Worm (Caenorhabditis elegans) whole organism, young adult: ENCODE data around the gene str-146.

ENCODE experiments used
- B0336.3 ChIP-seq: fragments of 200-800 bp; sonication (Bioruptor generic); IDR thresholded peaks from 2 replicates; pipeline ENCODE4 v1.3.6; 2022; ENCODE audit warnings: missing genetic modification characterization, missing compliant biosample characterization
- F23B12.7 ChIP-seq: sonication (generic microtip); optimal IDR thresholded peaks from 2 replicates; lab custom pipeline; 2017; ENCODE audit warnings: missing genetic modification characterization, mild to moderate bottlenecking, missing compliant biosample characterization, antibody characterized with exemption, moderate library complexity; ENCODE audit not compliant: insufficient read depth
- F55B11.4 ChIP-seq: sonication (generic microtip); optimal IDR thresholded peaks from 2 replicates; lab custom pipeline; 2016; ENCODE audit warnings: missing compliant biosample characterization, missing genetic modification characterization, borderline replicate concordance; ENCODE audit not compliant: insufficient read depth
- F57A8.1 ChIP-seq: fragments of 200-800 bp; sonication (Bioruptor generic); optimal IDR thresholded peaks from 2 replicates; lab custom pipeline; 2018; ENCODE audit warnings: mild to moderate bottlenecking, missing genetic modification characterization, moderate library complexity, missing compliant biosample characterization
- K12H6.12 ChIP-seq: fragments of 200-800 bp; sonication (Bioruptor generic); optimal IDR thresholded peaks from 2 replicates; lab custom pipeline; 2018; ENCODE audit warnings: mild to moderate bottlenecking, missing genetic modification characterization, missing compliant biosample characterization
- Y56A3A.18 ChIP-seq: fragments of 200-800 bp; sonication (Bioruptor generic); IDR thresholded peaks from 2 replicates; pipeline ENCODE4 v1.3.6; 2022; ENCODE audit warnings: missing genetic modification reagents, missing genetic modification characterization, missing compliant biosample characterization
- ceh-100 ChIP-seq: fragments of 200-800 bp; sonication (Bioruptor generic); IDR thresholded peaks from 2 replicates; pipeline ENCODE4 v1.3.6; 2022; ENCODE audit warnings: missing genetic modification reagents, missing genetic modification characterization, missing compliant biosample characterization
- ceh-27 ChIP-seq: fragments of 200-800 bp; sonication (Bioruptor generic); optimal IDR thresholded peaks from 2 replicates; lab custom pipeline; 2018; ENCODE audit warnings: mild to moderate bottlenecking, missing genetic modification characterization, moderate library complexity, missing compliant biosample characterization
- ceh-58 ChIP-seq: fragments of 200-800 bp; sonication (Bioruptor generic); IDR thresholded peaks from 2 replicates; pipeline ENCODE4 v1.3.6; 2022; ENCODE audit warnings: missing genetic modification characterization, missing compliant biosample characterization
- ceh-79 ChIP-seq: sonication (generic microtip); optimal IDR thresholded peaks from 2 replicates; lab custom pipeline; 2017; ENCODE audit warnings: mild to moderate bottlenecking, missing genetic modification characterization, missing compliant biosample characterization
- die-1 ChIP-seq: sonication (generic microtip); optimal IDR thresholded peaks from 2 replicates; lab custom pipeline; 2016; ENCODE audit warnings: missing genotype, mild to moderate bottlenecking, missing genetic modification characterization, missing compliant biosample characterization
- dpl-1 ChIP-seq: fragments of 150-350 bp; optimal IDR thresholded peaks from 2 replicates; lab custom pipeline; 2014; ENCODE audit warnings: missing biosample characterization, missing genetic modification reagents, missing genetic modification characterization
- efl-1 ChIP-seq: fragments of 150-350 bp; optimal IDR thresholded peaks from 2 replicates; lab custom pipeline; 2014; ENCODE audit warnings: missing biosample characterization, missing genetic modification reagents, missing genetic modification characterization
- ekl-4 ChIP-seq: fragments of 200-800 bp; sonication (Bioruptor generic); IDR thresholded peaks from 2 replicates; pipeline ENCODE4 v1.3.6; 2022; ENCODE audit warnings: missing genetic modification reagents, missing genetic modification characterization, missing compliant biosample characterization
- ets-4 ChIP-seq: fragments of 200-800 bp; sonication (Bioruptor generic); optimal IDR thresholded peaks from 2 replicates; lab custom pipeline; 2018; ENCODE audit warnings: mild to moderate bottlenecking, missing genetic modification characterization, missing compliant biosample characterization
- fkh-3 ChIP-seq: sonication (generic microtip); optimal IDR thresholded peaks from 2 replicates; lab custom pipeline; 2016; ENCODE audit warnings: mild to moderate bottlenecking, missing genetic modification characterization, missing compliant biosample characterization
- gei-17 ChIP-seq: fragments of 200-800 bp; sonication (Bioruptor generic); optimal IDR thresholded peaks from 2 replicates; lab custom pipeline; 2018; ENCODE audit warnings: mild to moderate bottlenecking, missing genetic modification characterization, missing compliant biosample characterization
- hsf-1 ChIP-seq: fragments of 200-800 bp; sonication (Bioruptor generic); IDR thresholded peaks from 2 replicates; pipeline ENCODE4 v1.3.6; 2022; ENCODE audit warnings: missing genetic modification reagents, missing genetic modification characterization, missing compliant biosample characterization
- lag-1 ChIP-seq: fragments of 200-800 bp; sonication (Bioruptor generic); IDR thresholded peaks from 2 replicates; pipeline ENCODE4 v1.3.6; 2022; ENCODE audit warnings: missing genetic modification reagents, missing genetic modification characterization, missing compliant biosample characterization
- lin-35 ChIP-seq, 3 experiments: fragments of 150-350 bp in 2 of 3; sonication (generic microtip) in 1 of 3; optimal IDR thresholded peaks; 2 replicates each; lab custom pipeline; 2014 to 2018; ENCODE audit warnings: missing biosample characterization in 3 of 3, missing genetic modification characterization in 3 of 3, missing genetic modification reagents in 3 of 3
- lin-40 ChIP-seq: sonication (generic microtip); optimal IDR thresholded peaks from 2 replicates; lab custom pipeline; 2016; ENCODE audit warnings: missing genetic modification characterization, mild to moderate bottlenecking, missing compliant biosample characterization, missing genotype, missing genetic modification reagents
- lin-54 ChIP-seq: fragments of 200-800 bp; sonication (Bioruptor generic); optimal IDR thresholded peaks from 2 replicates; lab custom pipeline; 2018; ENCODE audit warnings: mild to moderate bottlenecking, missing genetic modification characterization, missing compliant biosample characterization
- madf-10 ChIP-seq: sonication (generic microtip); optimal IDR thresholded peaks from 2 replicates; lab custom pipeline; 2016; ENCODE audit warnings: mild to moderate bottlenecking, missing genetic modification characterization, missing compliant biosample characterization
- madf-3 ChIP-seq: fragments of 200-800 bp; sonication (Bioruptor generic); IDR thresholded peaks from 2 replicates; pipeline ENCODE4 v1.3.6; 2022; ENCODE audit warnings: missing genetic modification reagents, missing genetic modification characterization, missing compliant biosample characterization
- mel-28 ChIP-seq: sonication (generic microtip); optimal IDR thresholded peaks from 2 replicates; lab custom pipeline; 2016; ENCODE audit warnings: borderline replicate concordance, mild to moderate bottlenecking, missing genetic modification characterization, missing compliant biosample characterization
- nfya-1 ChIP-seq: sonication (generic microtip); optimal IDR thresholded peaks from 2 replicates; lab custom pipeline; 2017; ENCODE audit warnings: antibody characterized with exemption, missing compliant biosample characterization, missing genetic modification characterization, borderline replicate concordance; ENCODE audit not compliant: insufficient read depth
- nhr-120 ChIP-seq: fragments of 200-800 bp; sonication (Bioruptor generic); IDR thresholded peaks from 2 replicates; pipeline ENCODE4 v1.3.6; 2022; ENCODE audit warnings: missing genetic modification characterization, missing compliant biosample characterization
- nhr-179 ChIP-seq: sonication (generic microtip); optimal IDR thresholded peaks from 2 replicates; lab custom pipeline; 2016; ENCODE audit warnings: mild to moderate bottlenecking, missing genetic modification characterization, missing compliant biosample characterization
- nhr-27 ChIP-seq: fragments of 200-800 bp; sonication (Bioruptor generic); optimal IDR thresholded peaks from 2 replicates; lab custom pipeline; 2018; ENCODE audit warnings: mild to moderate bottlenecking, missing genetic modification characterization, moderate library complexity, missing compliant biosample characterization
- snpc-1.1 ChIP-seq: sonication (generic microtip); optimal IDR thresholded peaks from 2 replicates; lab custom pipeline; 2017; ENCODE audit warnings: missing genetic modification characterization, mild to moderate bottlenecking, missing compliant biosample characterization, antibody characterized with exemption, moderate library complexity, missing genotype, missing genetic modification reagents; ENCODE audit not compliant: insufficient read depth
- sptf-2 ChIP-seq: fragments of 200-800 bp; sonication (Bioruptor generic); optimal IDR thresholded peaks from 2 replicates; lab custom pipeline; 2018; ENCODE audit warnings: mild to moderate bottlenecking, missing genetic modification characterization, missing compliant biosample characterization
- tlf-1 ChIP-seq: fragments of 200-800 bp; sonication (Bioruptor generic); optimal IDR thresholded peaks from 2 replicates; lab custom pipeline; 2018; ENCODE audit warnings: mild to moderate bottlenecking, missing genetic modification characterization, missing compliant biosample characterization
- zfh-2 ChIP-seq: fragments of 200-800 bp; sonication (Bioruptor generic); conservative IDR thresholded peaks from 2 replicates; pipeline ENCODE4 v1.3.6; 2022; ENCODE audit warnings: missing genetic modification reagents, missing genetic modification characterization, missing compliant biosample characterization
- ztf-25 ChIP-seq: fragments of 200-800 bp; sonication (Bioruptor generic); IDR thresholded peaks from 2 replicates; pipeline ENCODE4 v1.3.6; 2022; ENCODE audit warnings: missing genetic modification reagents, missing genetic modification characterization, missing compliant biosample characterization
- ztf-6 ChIP-seq: fragments of 200-800 bp; sonication (Bioruptor generic); IDR thresholded peaks from 2 replicates; pipeline ENCODE4 v1.3.6; 2022; ENCODE audit warnings: missing genetic modification reagents, missing genetic modification characterization, missing compliant biosample characterization

str-146 gene

ce11 chrV:8090595-8090994 lies 4.7 kb downstream of the str-146 start, which contains the start of gene str-130:
Gene str-130, minus strand, starts transcription at chrV:8090695.
- TF ChIP-seq lin-35 (GFP tag; optimal IDR thresholded peaks at IDR 0.05; lab: Kevin White, UChicago): no peak
- TF ChIP-seq ztf-25: no peak
- TF ChIP-seq F23B12.7: no peak
- TF ChIP-seq K12H6.12 (tag; lab: Kevin White, UChicago): no peak
- TF ChIP-seq zfh-2: no peak
- no peak for TF ChIP-seq ceh-27
- no peak for TF ChIP-seq F57A8.1 (GFP tag; lab: Kevin White, UChicago)
- TF ChIP-seq nfya-1: no peak
- no peak for TF ChIP-seq die-1 (tag; lab: Kevin White, UChicago)
- TF ChIP-seq, all 124 proteins: peak for 0

- TF ChIP-seq sptf-2 (GFP tag; lab: Kevin White, UChicago) (no peak), ceh-58 (GFP tag; lab: Robert Waterston, UW) (no peak), madf-3 (no peak), ztf-25 (no peak), hsf-1 (GFP tag; lab: Robert Waterston, UW) (no peak), ekl-4 (GFP tag; lab: Robert Waterston, UW) (no peak), gei-17 (GFP tag; lab: Kevin White, UChicago) (no peak), lin-54 (GFP tag; lab: Kevin White, UChicago) (no peak), die-1 (tag; lab: Kevin White, UChicago) (no peak), tlf-1 (GFP tag; lab: Kevin White, UChicago) (no peak), madf-10 (tag; lab: Kevin White, UChicago) (no peak), ets-4 (no peak), ceh-100 (GFP tag; lab: Robert Waterston, UW) (no peak)
Observed at ce11 chrV:8085141-8085540, 10.1 kb downstream of the str-146 start, which contains the start of gene C09H5.7. Gene C09H5.7, minus strand, starts transcription at chrV:8085241.

- TF ChIP-seq snpc-1.1 (tag; lab: Kevin White, UChicago): no peak
- TF ChIP-seq nhr-120 (GFP tag; lab: Robert Waterston, UW): no peak
- no peak for TF ChIP-seq dpl-1 (GFP tag; lab: Kevin White, UChicago)
- no peak for TF ChIP-seq lag-1 (GFP tag; lab: Robert Waterston, UW)
- no peak for TF ChIP-seq F55B11.4 (tag; lab: Kevin White, UChicago)
- no peak for TF ChIP-seq nhr-27 (tag; lab: Kevin White, UChicago)
- no peak for TF ChIP-seq tlf-1 (GFP tag; lab: Kevin White, UChicago)
Observed at ce11 chrV:8081579-8081978, 13.7 kb downstream of the str-146 start, which contains the start of gene str-131. Gene str-131, minus strand, starts transcription at chrV:8081679.

DNA sequence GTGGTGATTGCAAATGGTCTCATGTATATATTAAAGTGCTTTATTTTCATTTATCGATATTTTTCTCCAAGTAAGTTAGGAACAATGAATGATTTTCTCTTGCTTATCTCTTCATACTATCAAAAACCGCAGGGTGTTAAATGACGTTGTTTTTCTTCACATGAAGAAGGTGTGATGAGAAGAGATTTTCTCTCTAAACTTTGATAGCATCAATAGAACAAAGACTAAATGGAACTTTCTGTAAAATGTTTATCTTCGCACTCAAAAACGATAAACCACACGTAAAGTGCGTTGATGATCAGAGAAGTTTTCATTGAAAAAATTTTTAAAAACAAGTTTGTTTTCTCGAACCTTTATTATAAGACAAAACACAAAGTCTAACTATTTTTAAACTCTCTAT lies 15.5 kb downstream of the str-146 start:
- TF ChIP-seq ztf-6 (no peak), efl-1 (GFP tag; lab: Kevin White, UChicago) (no peak), dpl-1 (GFP tag; lab: Kevin White, UChicago) (no peak), lin-40 (no peak), lag-1 (GFP tag; lab: Robert Waterston, UW) (no peak), ceh-58 (GFP tag; lab: Robert Waterston, UW) (no peak), fkh-3 (tag; lab: Kevin White, UChicago) (no peak), ceh-79 (tag; lab: Kevin White, UChicago) (no peak), nhr-179 (tag; lab: Kevin White, UChicago) (no peak), ztf-25 (no peak)

DNA sequence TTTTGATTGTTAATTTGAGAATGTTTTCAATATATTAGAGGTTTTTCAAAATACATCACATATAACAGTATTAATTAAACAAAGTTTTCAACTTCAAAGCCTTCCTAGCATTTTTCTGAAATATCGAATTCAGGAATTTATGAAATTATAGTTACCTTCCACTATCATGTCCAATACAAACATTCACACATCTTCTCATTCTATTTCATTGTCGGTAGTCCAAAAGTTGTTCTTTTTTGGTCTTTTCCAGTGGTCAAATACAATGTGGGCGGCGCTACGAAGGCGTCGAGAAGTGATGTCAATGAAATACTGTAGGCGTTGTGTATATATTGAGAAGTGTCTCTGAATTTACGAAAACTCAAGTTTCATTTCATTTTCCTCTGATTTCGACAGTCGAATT lies 19.6 kb downstream of the str-146 start, which contains the start of gene catp-3:
TSS of gene catp-3 (plus strand) at position 301 of the 400 bp plus-strand sequence.
- TF ChIP-seq B0336.3 (GFP tag; lab: Robert Waterston, UW) (no peak), mel-28 (tag; lab: Kevin White, UChicago) (no peak), Y56A3A.18 (GFP tag; lab: Robert Waterston, UW) (no peak)
